Worm (Caenorhabditis elegans) whole organism, L2 larva: ENCODE results near the gene gtf-2E1.

Experiments used
- C34F6.9 ChIP-seq: fragments of 150-350 bp; optimal IDR thresholded peaks from 2 replicates; lab custom pipeline; 2014; ENCODE audit warnings: missing biosample characterization, missing genetic modification characterization
- F13H6.1 ChIP-seq: sonication (generic microtip); optimal IDR thresholded peaks from 2 replicates; lab custom pipeline; 2016; ENCODE audit warnings: missing genetic modification characterization, missing compliant biosample characterization
- R02D3.7 ChIP-seq: fragments of 150-350 bp; optimal IDR thresholded peaks from 2 replicates; lab custom pipeline; 2014; ENCODE audit warnings: missing biosample characterization, missing genetic modification characterization
- Y55F3AM.14 ChIP-seq: fragments of 200-800 bp; sonication (Bioruptor generic); optimal IDR thresholded peaks from 2 replicates; lab custom pipeline; 2018; ENCODE audit warnings: mild to moderate bottlenecking, missing genetic modification characterization, missing compliant biosample characterization
- ZK546.5 ChIP-seq: sonication (generic microtip); optimal IDR thresholded peaks from 2 replicates; lab custom pipeline; 2017; ENCODE audit warnings: missing biosample characterization, missing genetic modification characterization
- ama-1 ChIP-seq: fragments of 150-350 bp; optimal IDR thresholded peaks from 2 replicates; lab custom pipeline; 2018; ENCODE audit warnings: inconsistent platforms
- blmp-1 ChIP-seq: sonication (generic microtip); optimal IDR thresholded peaks from 2 replicates; lab custom pipeline; 2017; ENCODE audit warnings: missing genetic modification characterization, mild to moderate bottlenecking, missing compliant biosample characterization, antibody characterized with exemption, moderate library complexity; ENCODE audit not compliant: insufficient read depth
- ceh-82 ChIP-seq: fragments of 150-350 bp; optimal IDR thresholded peaks from 2 replicates; lab custom pipeline; 2014; ENCODE audit warnings: missing biosample characterization, missing genetic modification characterization
- crh-2 ChIP-seq: sonication (generic microtip); optimal IDR thresholded peaks from 2 replicates; lab custom pipeline; 2017; ENCODE audit warnings: missing biosample characterization, missing genetic modification characterization
- egl-27 ChIP-seq: sonication (generic microtip); optimal IDR thresholded peaks from 3 replicates; lab custom pipeline; 2017; ENCODE audit warnings: missing biosample characterization, missing genetic modification reagents, missing genetic modification characterization
- elt-1 ChIP-seq: fragments of 150-350 bp; optimal IDR thresholded peaks from 2 replicates; lab custom pipeline; 2014; ENCODE audit warnings: missing biosample characterization, missing genetic modification characterization
- fos-1 ChIP-seq: fragments of 150-350 bp; optimal IDR thresholded peaks from 2 replicates; lab custom pipeline; 2014; ENCODE audit warnings: missing biosample characterization, missing genetic modification characterization
- gmeb-1 ChIP-seq: fragments of 150-350 bp; optimal IDR thresholded peaks from 2 replicates; lab custom pipeline; 2014; ENCODE audit warnings: missing biosample characterization, missing genetic modification characterization
- lin-11 ChIP-seq: fragments of 150-350 bp; sonication (generic microtip); optimal IDR thresholded peaks from 2 replicates; lab custom pipeline; 2014; ENCODE audit warnings: missing biosample characterization, missing genetic modification characterization, inconsistent platforms, mixed read lengths
- lin-13 ChIP-seq: fragments of 150-350 bp; optimal IDR thresholded peaks from 2 replicates; lab custom pipeline; 2014; ENCODE audit warnings: missing biosample characterization, missing genetic modification reagents, missing genetic modification characterization
- lin-39 ChIP-seq: fragments of 150-350 bp; optimal IDR thresholded peaks from 2 replicates; lab custom pipeline; 2014; ENCODE audit warnings: missing biosample characterization, missing genetic modification reagents, missing genetic modification characterization
- lsy-2 ChIP-seq, 2 experiments: fragments of 150-350 bp in 1 of 2; sonication (generic microtip) in 1 of 2; optimal IDR thresholded peaks; 2 replicates each; lab custom pipeline; 2014 to 2017; ENCODE audit warnings: missing biosample characterization in 2 of 2, missing genetic modification characterization in 2 of 2
- mab-5 ChIP-seq: fragments of 150-350 bp; optimal IDR thresholded peaks from 2 replicates; lab custom pipeline; 2014; ENCODE audit warnings: missing biosample characterization, missing genetic modification characterization
- mbf-1 ChIP-seq: sonication (generic microtip); optimal IDR thresholded peaks from 2 replicates; lab custom pipeline; 2017; ENCODE audit warnings: missing biosample characterization, missing genetic modification characterization
- mdl-1 ChIP-seq, 2 experiments: fragments of 150-350 bp in 1 of 2; sonication (generic microtip) in 1 of 2; optimal IDR thresholded peaks; 2 replicates each; lab custom pipeline; 2017; ENCODE audit warnings: missing biosample characterization in 2 of 2, missing genetic modification characterization in 2 of 2
- nhr-11 ChIP-seq: fragments of 150-350 bp; optimal IDR thresholded peaks from 2 replicates; lab custom pipeline; 2014; ENCODE audit warnings: missing biosample characterization, missing genetic modification characterization
- nhr-12 ChIP-seq: fragments of 150-350 bp; optimal IDR thresholded peaks from 2 replicates; lab custom pipeline; 2014; ENCODE audit warnings: missing biosample characterization, missing genetic modification characterization
- nhr-129 ChIP-seq: fragments of 150-350 bp; optimal IDR thresholded peaks from 2 replicates; lab custom pipeline; 2014; ENCODE audit warnings: missing biosample characterization, missing genetic modification characterization
- nhr-21 ChIP-seq: fragments of 150-350 bp; optimal IDR thresholded peaks from 2 replicates; lab custom pipeline; 2014; ENCODE audit warnings: missing biosample characterization, missing genetic modification characterization
- nhr-23 ChIP-seq: fragments of 150-350 bp; optimal IDR thresholded peaks from 2 replicates; lab custom pipeline; 2014; ENCODE audit warnings: missing biosample characterization, missing genetic modification reagents, missing genetic modification characterization
- nhr-237 ChIP-seq: fragments of 150-350 bp; optimal IDR thresholded peaks from 2 replicates; lab custom pipeline; 2014; ENCODE audit warnings: missing biosample characterization, missing genetic modification characterization
- nhr-25 ChIP-seq: fragments of 150-350 bp; sonication (generic microtip); optimal IDR thresholded peaks from 3 replicates; lab custom pipeline; 2014; ENCODE audit warnings: missing biosample characterization, missing genetic modification characterization
- nhr-6 ChIP-seq: fragments of 150-350 bp; optimal IDR thresholded peaks from 2 replicates; lab custom pipeline; 2014; ENCODE audit warnings: missing biosample characterization, missing genetic modification characterization
- nhr-77 ChIP-seq: fragments of 150-350 bp; optimal IDR thresholded peaks from 2 replicates; lab custom pipeline; 2014; ENCODE audit warnings: missing biosample characterization, missing genetic modification characterization
- peb-1 ChIP-seq: fragments of 150-350 bp; optimal IDR thresholded peaks from 2 replicates; lab custom pipeline; 2014; ENCODE audit warnings: missing biosample characterization, missing genetic modification characterization
- skn-1 ChIP-seq: sonication (generic microtip); optimal IDR thresholded peaks from 2 replicates; lab custom pipeline; 2017; ENCODE audit warnings: missing biosample characterization, missing genetic modification characterization
- sma-9 ChIP-seq, 2 experiments: fragments of 150-350 bp in 1 of 2; sonication (generic microtip) in 1 of 2; optimal IDR thresholded peaks; 2 replicates each; lab custom pipeline; 2014 to 2016; ENCODE audit warnings: missing genetic modification characterization in 2 of 2, mild to moderate bottlenecking in 1 of 2, missing biosample characterization in 1 of 2, missing compliant biosample characterization in 1 of 2, missing genetic modification reagents in 1 of 2, moderate library complexity in 1 of 2
- unc-39 ChIP-seq: fragments of 150-350 bp; optimal IDR thresholded peaks from 2 replicates; lab custom pipeline; 2014; ENCODE audit warnings: missing biosample characterization, missing genetic modification characterization
- unc-55 ChIP-seq: fragments of 150-350 bp; sonication (generic microtip); optimal IDR thresholded peaks from 3 replicates; lab custom pipeline; 2014; ENCODE audit warnings: missing biosample characterization, missing genetic modification reagents, missing genetic modification characterization
- unc-62 ChIP-seq: fragments of 150-350 bp; optimal IDR thresholded peaks from 2 replicates; lab custom pipeline; 2014; ENCODE audit warnings: missing biosample characterization, missing genetic modification reagents, missing genetic modification characterization
- zag-1 ChIP-seq: fragments of 150-350 bp; optimal IDR thresholded peaks from 2 replicates; lab custom pipeline; 2014; ENCODE audit warnings: missing biosample characterization, missing genetic modification characterization
- ztf-1 ChIP-seq: fragments of 200-800 bp; sonication (Bioruptor generic); conservative IDR thresholded peaks from 2 replicates; pipeline ENCODE4 v1.3.6; 2022; ENCODE audit warnings: missing genetic modification characterization, missing compliant biosample characterization

The gtf-2E1 gene

DNA sequence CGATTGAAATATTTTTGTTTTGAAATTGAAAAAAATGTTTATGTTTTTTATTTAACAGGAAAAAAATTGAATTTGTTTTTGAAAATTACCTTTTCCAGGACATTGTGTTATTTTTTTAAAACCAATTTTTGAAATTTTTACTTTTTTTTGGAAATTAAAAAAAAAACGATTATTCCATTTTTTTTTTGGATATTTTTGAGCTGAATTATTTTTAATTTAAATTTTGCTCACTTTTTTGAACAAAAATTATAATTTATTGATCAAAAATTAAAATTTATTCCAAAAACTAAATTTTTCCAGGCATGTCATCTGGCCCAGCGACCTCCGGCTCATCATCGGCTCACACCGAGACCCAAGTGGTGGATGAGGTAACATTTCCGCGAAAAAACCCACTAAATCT, at the start of gene gtf-2E1:
Gene gtf-2E1 (plus strand): TSS at position 301 of the 400 bp plus-strand sequence.
- TF ChIP-seq nhr-11 (tag; lab: Kevin White, UChicago) (no peak), nhr-77 (tag; lab: Kevin White, UChicago) (no peak), ceh-82 (tag; lab: Kevin White, UChicago) (no peak), ZK546.5 (tag; lab: Kevin White, UChicago) (no peak), Y55F3AM.14 (GFP tag; lab: Kevin White, UChicago) (no peak), nhr-237 (no peak), zag-1 (no peak), C34F6.9 (no peak), elt-1 (tag; lab: Kevin White, UChicago) (no peak), egl-27 (tag; lab: Kevin White, UChicago) (no peak), nhr-12 (tag; lab: Kevin White, UChicago) (no peak), ama-1 (lab: Kevin White, UChicago) (no peak), skn-1 (tag; lab: Kevin White, UChicago) (no peak), blmp-1 (tag; lab: Kevin White, UChicago) (no peak), lsy-2 (tag; optimal IDR thresholded peaks at IDR 0.05; lab: Kevin White, UChicago) (no peak), sma-9 (GFP tag; optimal IDR thresholded peaks at IDR 0.05; lab: Kevin White, UChicago) (no peak), sma-9 (tag; optimal IDR thresholded peaks at IDR 0.05; lab: Kevin White, UChicago) (no peak), lin-11 (tag; lab: Kevin White, UChicago) (no peak), nhr-129 (tag; lab: Kevin White, UChicago) (no peak), nhr-23 (tag; lab: Kevin White, UChicago) (no peak), crh-2 (tag; lab: Kevin White, UChicago) (no peak)

DNA sequence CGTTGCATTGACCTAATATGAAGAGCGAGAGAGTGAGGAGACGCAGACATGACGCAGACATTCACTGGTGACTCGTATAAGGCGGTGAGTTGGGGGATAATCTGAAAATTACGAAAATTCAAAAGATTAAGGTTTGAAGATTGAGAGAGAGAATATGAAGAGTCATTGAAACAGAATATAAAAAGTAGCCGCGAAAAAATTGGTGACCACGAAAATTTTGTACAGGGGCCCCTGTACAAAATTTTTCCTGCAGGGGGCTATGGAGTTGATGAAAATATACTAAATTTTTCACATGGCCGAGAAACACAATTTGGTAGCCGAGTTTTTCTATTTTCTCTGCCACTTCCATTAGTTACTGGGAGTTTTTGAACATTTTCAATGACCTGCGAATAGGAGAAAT, 48.4 kb upstream of the gtf-2E1 start, which contains the start of gene cnnm-1:
Gene cnnm-1 (minus strand): TSS at position 101 of the 400 bp plus-strand sequence.
- TF ChIP-seq nhr-6 (tag; lab: Kevin White, UChicago) (no peak), blmp-1 (tag; lab: Kevin White, UChicago) (no peak), mdl-1 (tag; optimal IDR thresholded peaks at IDR 0.05; lab: Kevin White, UChicago) (no peak), gmeb-1 (no peak), unc-39 (tag; lab: Kevin White, UChicago) (no peak), unc-62 (no peak), F13H6.1 (tag; lab: Kevin White, UChicago) (no peak), R02D3.7 (tag; lab: Kevin White, UChicago) (no peak), mbf-1 (tag; lab: Kevin White, UChicago) (no peak), nhr-23 (tag; lab: Kevin White, UChicago) (no peak), nhr-237 (no peak), ceh-82 (tag; lab: Kevin White, UChicago) (no peak), nhr-25 (no peak), ztf-1 (GFP tag; lab: Robert Waterston, UW) (no peak), nhr-12 (tag; lab: Kevin White, UChicago) (no peak), lin-39 (no peak), egl-27 (tag; lab: Kevin White, UChicago) (no peak), fos-1 (tag; lab: Kevin White, UChicago) (no peak), nhr-77 (tag; lab: Kevin White, UChicago) (no peak), Y55F3AM.14 (GFP tag; lab: Kevin White, UChicago) (no peak)

DNA sequence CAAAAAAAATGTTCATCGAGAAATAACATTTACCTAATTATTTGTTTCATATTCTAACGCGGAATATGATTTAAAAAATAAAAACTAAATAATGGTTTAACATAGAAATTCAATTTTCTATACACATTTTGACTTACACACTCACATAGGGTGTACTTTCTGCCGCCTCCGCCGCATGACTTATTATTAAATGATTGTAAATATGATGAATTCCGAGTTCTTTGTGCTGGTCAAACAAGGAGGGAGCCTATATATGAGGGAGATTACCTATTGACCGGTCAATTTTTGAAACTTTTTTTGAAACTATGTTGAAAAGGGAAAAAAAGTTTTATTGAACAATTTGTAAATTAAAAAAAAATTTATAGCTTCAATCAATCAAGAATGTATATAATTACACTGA, 47.2 kb upstream of the gtf-2E1 start:
- TF ChIP-seq crh-2 (tag; lab: Kevin White, UChicago) (no peak), nhr-6 (tag; lab: Kevin White, UChicago) (no peak), lin-13 (GFP tag; lab: Kevin White, UChicago) (no peak), nhr-21 (no peak), zag-1 (no peak), mab-5 (tag; lab: Kevin White, UChicago) (no peak), blmp-1 (tag; lab: Kevin White, UChicago) (no peak), Y55F3AM.14 (GFP tag; lab: Kevin White, UChicago) (no peak), unc-55 (no peak), peb-1 (tag; lab: Kevin White, UChicago) (no peak), skn-1 (tag; lab: Kevin White, UChicago) (no peak), nhr-23 (tag; lab: Kevin White, UChicago) (no peak)
